Worm (Caenorhabditis elegans): ENCODE data around the gene srg-59.

srg-59 gene

ce11 chrV:2725225-2725624 is at the start of gene srg-59:
Gene srg-59, minus strand, starts transcription at chrV:2725325.
- TF ChIP-seq ZK546.5 (tag; optimal IDR thresholded peaks at IDR 0.05) (no peak), R02D3.7 (tag; optimal IDR thresholded peaks at IDR 0.05) (no peak), mdl-1 (tag; optimal IDR thresholded peaks at IDR 0.05) (no peak), F13H6.1 (tag; optimal IDR thresholded peaks at IDR 0.05) (no peak), nhr-25 (tag; optimal IDR thresholded peaks at IDR 0.05) (no peak), gmeb-1 (tag; optimal IDR thresholded peaks at IDR 0.05) (no peak), lsy-2 (tag; optimal IDR thresholded peaks at IDR 0.05) (no peak), fos-1 (tag; optimal IDR thresholded peaks at IDR 0.05) (no peak)

ce11 chrV:2774042-2774441 is 48.9 kb upstream of the srg-59 start, which contains the start of gene srj-18:
Gene srj-18, plus strand, starts transcription at chrV:2774342.
- TF ChIP-seq nhr-237 (tag; optimal IDR thresholded peaks at IDR 0.05): no peak

- TF ChIP-seq mbf-1 (tag; optimal IDR thresholded peaks at IDR 0.05) (no peak), nhr-6 (tag; optimal IDR thresholded peaks at IDR 0.05) (no peak), lin-39 (tag; optimal IDR thresholded peaks at IDR 0.05) (no peak), fos-1 (tag; optimal IDR thresholded peaks at IDR 0.05) (no peak), ztf-11 (tag; optimal IDR thresholded peaks at IDR 0.05) (no peak), nhr-11 (tag; optimal IDR thresholded peaks at IDR 0.05) (no peak), ceh-16 (tag; optimal IDR thresholded peaks at IDR 0.05) (no peak), aly-2 (tag; optimal IDR thresholded peaks at IDR 0.05) (no peak), nhr-129 (tag; optimal IDR thresholded peaks at IDR 0.05) (no peak), unc-39 (tag; optimal IDR thresholded peaks at IDR 0.05) (no peak), R02D3.7 (tag; optimal IDR thresholded peaks at IDR 0.05) (no peak), F13H6.1 (tag; optimal IDR thresholded peaks at IDR 0.05) (no peak)
Observed at ce11 chrV:2771560-2771959, 46.4 kb upstream of the srg-59 start, which contains the start of gene srh-56. Gene srh-56, plus strand, starts transcription at chrV:2771860.

ce11 chrV:2769754-2770153 is 44.6 kb upstream of the srg-59 start, which contains the start of gene dhs-15:
Gene dhs-15, minus strand, starts transcription at chrV:2769854.
- TF ChIP-seq gmeb-1 (tag; optimal IDR thresholded peaks at IDR 0.05): no peak
- TF ChIP-seq nhr-129 (tag; optimal IDR thresholded peaks at IDR 0.05): no peak
- no peak for TF ChIP-seq lsy-2 (tag; optimal IDR thresholded peaks at IDR 0.05)
- TF ChIP-seq nhr-77 (tag; optimal IDR thresholded peaks at IDR 0.05): no peak
- TF ChIP-seq lin-39 (tag; optimal IDR thresholded peaks at IDR 0.05): no peak
- TF ChIP-seq egl-27 (tag; optimal IDR thresholded peaks at IDR 0.05): no peak
- no peak for TF ChIP-seq F13H6.1 (tag; optimal IDR thresholded peaks at IDR 0.05)
- TF ChIP-seq skn-1 (tag; optimal IDR thresholded peaks at IDR 0.05): no peak
- no peak for TF ChIP-seq lin-11 (tag; optimal IDR thresholded peaks at IDR 0.05)
- no peak for TF ChIP-seq nhr-12 (tag; optimal IDR thresholded peaks at IDR 0.05)
- no peak for TF ChIP-seq elt-1 (tag; optimal IDR thresholded peaks at IDR 0.05)
- TF ChIP-seq C34F6.9 (tag; optimal IDR thresholded peaks at IDR 0.05): no peak
- TF ChIP-seq unc-62 (GFP tag; optimal IDR thresholded peaks at IDR 0.05): no peak
- TF ChIP-seq elt-3 (tag; optimal IDR thresholded peaks at IDR 0.05): no peak
- TF ChIP-seq nhr-21 (tag; optimal IDR thresholded peaks at IDR 0.05): no peak
- TF ChIP-seq fos-1 (tag; optimal IDR thresholded peaks at IDR 0.05): no peak
- no peak for TF ChIP-seq mbf-1 (tag; optimal IDR thresholded peaks at IDR 0.05)
- TF ChIP-seq nhr-23 (tag; optimal IDR thresholded peaks at IDR 0.05): no peak
- no peak for TF ChIP-seq sma-3 (GFP tag; optimal IDR thresholded peaks at IDR 0.05)
- TF ChIP-seq sma-9 (GFP tag; optimal IDR thresholded peaks at IDR 0.05): no peak
- no peak for TF ChIP-seq sma-9 (tag; optimal IDR thresholded peaks at IDR 0.05)

- TF ChIP-seq nhr-25 (tag; optimal IDR thresholded peaks at IDR 0.05): no peak
- no peak for TF ChIP-seq skn-1 (tag; optimal IDR thresholded peaks at IDR 0.05)
- no peak for TF ChIP-seq ceh-16 (tag; optimal IDR thresholded peaks at IDR 0.05)
- no peak for TF ChIP-seq blmp-1 (tag; optimal IDR thresholded peaks at IDR 0.05; ENCODE audit: insufficient read depth)
- TF ChIP-seq zag-1 (tag; optimal IDR thresholded peaks at IDR 0.05): no peak
Observed at ce11 chrV:2767465-2767864, 42.3 kb upstream of the srg-59 start, which contains the start of gene R05D8.9. Gene R05D8.9, minus strand, starts transcription at chrV:2767565.

- no peak for TF ChIP-seq blmp-1 (tag; optimal IDR thresholded peaks at IDR 0.05; ENCODE audit: insufficient read depth)
- TF ChIP-seq fos-1 (tag; optimal IDR thresholded peaks at IDR 0.05): peak; percentile 69
Observed at ce11 chrV:2765052-2765451, 39.9 kb upstream of the srg-59 start, which contains the start of gene dhs-14. Gene dhs-14, minus strand, starts transcription at chrV:2765200.
